Worm (Caenorhabditis elegans): Measurements from ENCODE around the gene mel-28.

- TF ChIP-seq med-1 (GFP tag; optimal IDR thresholded peaks at IDR 0.05; ENCODE audit: insufficient read depth): no peak
- TF ChIP-seq ztf-23 (GFP tag; IDR thresholded peaks at IDR 0.05): no peak
- no peak for TF ChIP-seq T22C8.4 (GFP tag; IDR thresholded peaks at IDR 0.05)
- TF ChIP-seq flt-1 (GFP tag; IDR thresholded peaks at IDR 0.05): no peak
- no peak for TF ChIP-seq klf-2 (GFP tag; conservative IDR thresholded peaks at IDR 0.05)
- no peak for TF ChIP-seq ref-1 (GFP tag; conservative IDR thresholded peaks at IDR 0.05)
- TF ChIP-seq tab-1 (GFP tag; IDR thresholded peaks at IDR 0.05): no peak
- no peak for TF ChIP-seq ztf-29 (GFP tag; IDR thresholded peaks at IDR 0.05)
- no peak for TF ChIP-seq cog-1 (tag; optimal IDR thresholded peaks at IDR 0.05)
Measured at ce11 chrIII:4822140-4822539, 36.3 kb downstream of the mel-28 start, which contains the start of gene F26A1.8.
